Worm (Caenorhabditis elegans): ENCODE data around the gene wago-4.

DNA sequence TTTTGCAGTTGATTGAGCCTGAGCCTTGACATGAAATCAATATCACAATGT lies 46.0 kb downstream of the wago-4 start, which contains the start of gene ptr-18:
- TF ChIP-seq flt-1 (GFP tag; IDR thresholded peaks at IDR 0.05) (no peak), cog-1 (tag; optimal IDR thresholded peaks at IDR 0.05) (no peak), klf-2 (GFP tag; conservative IDR thresholded peaks at IDR 0.05) (no peak), med-1 (GFP tag; optimal IDR thresholded peaks at IDR 0.05; ENCODE audit: insufficient read depth) (no peak), ztf-23 (GFP tag; IDR thresholded peaks at IDR 0.05) (no peak)

All from whole organism, midembryonic.